Worm (Caenorhabditis elegans) whole organism, early embryonic: ENCODE measurements around the gene srab-14.

Experiments used
- B0310.2 ChIP-seq: sonication (generic microtip); optimal IDR thresholded peaks from 2 replicates; lab custom pipeline; 2016; ENCODE audit warnings: mild to moderate bottlenecking, missing genetic modification characterization, missing compliant biosample characterization
- F13C5.2 ChIP-seq: sonication (generic microtip); optimal IDR thresholded peaks from 2 replicates; lab custom pipeline; 2017; ENCODE audit warnings: mild to moderate bottlenecking, missing genetic modification characterization, inconsistent platforms, missing compliant biosample characterization
- aly-1 ChIP-seq: sonication (generic microtip); optimal IDR thresholded peaks from 2 replicates; lab custom pipeline; 2016; ENCODE audit warnings: missing genetic modification characterization, missing compliant biosample characterization
- ama-1 ChIP-seq: fragments of 150-350 bp; optimal IDR thresholded peaks from 2 replicates; lab custom pipeline; 2014
- ceh-13 ChIP-seq: fragments of 200-800 bp; sonication (Bioruptor generic); optimal IDR thresholded peaks from 2 replicates; lab custom pipeline; 2018; ENCODE audit warnings: mild to moderate bottlenecking, missing genetic modification characterization, missing compliant biosample characterization
- ceh-36 ChIP-seq: sonication (generic microtip); optimal IDR thresholded peaks from 2 replicates; lab custom pipeline; 2016; ENCODE audit warnings: missing genetic modification characterization, inconsistent platforms, missing compliant biosample characterization
- ets-7 ChIP-seq: sonication (generic microtip); optimal IDR thresholded peaks from 2 replicates; lab custom pipeline; 2016; ENCODE audit warnings: missing genotype, missing genetic modification characterization, missing compliant biosample characterization
- flt-1 ChIP-seq: fragments of 200-800 bp; sonication (Bioruptor generic); IDR thresholded peaks from 2 replicates; pipeline ENCODE4 v1.3.6; 2022; ENCODE audit warnings: missing genetic modification characterization, missing compliant biosample characterization
- hmbx-1 ChIP-seq: sonication (generic microtip); optimal IDR thresholded peaks from 2 replicates; lab custom pipeline; 2016; ENCODE audit warnings: mild to moderate bottlenecking, missing genetic modification characterization, missing compliant biosample characterization
- hmg-4 ChIP-seq: fragments of 200-800 bp; sonication (Bioruptor generic); optimal IDR thresholded peaks from 2 replicates; lab custom pipeline; 2018; ENCODE audit warnings: mild to moderate bottlenecking, missing genetic modification characterization, missing compliant biosample characterization
- hnd-1 ChIP-seq: sonication (generic microtip); optimal IDR thresholded peaks from 2 replicates; lab custom pipeline; 2016; ENCODE audit warnings: missing genetic modification characterization, missing compliant biosample characterization
- pes-1 ChIP-seq: fragments of 200-800 bp; sonication (Bioruptor generic); IDR thresholded peaks from 2 replicates; pipeline ENCODE4 v1.3.6; 2022; ENCODE audit warnings: missing genetic modification reagents, missing genetic modification characterization, missing compliant biosample characterization
- scrt-1 ChIP-seq: fragments of 200-800 bp; sonication (Bioruptor generic); IDR thresholded peaks from 2 replicates; pipeline ENCODE4 v1.3.6; 2022; ENCODE audit warnings: missing genetic modification characterization, missing compliant biosample characterization
- sea-1 ChIP-seq: fragments of 200-800 bp; sonication (Bioruptor generic); conservative IDR thresholded peaks from 2 replicates; pipeline ENCODE4 v1.3.6; 2022; ENCODE audit warnings: missing genetic modification characterization, missing compliant biosample characterization
- tbx-11 ChIP-seq: fragments of 200-800 bp; sonication (Bioruptor generic); IDR thresholded peaks from 2 replicates; pipeline ENCODE4 v1.3.6; 2022; ENCODE audit warnings: missing genetic modification characterization, missing compliant biosample characterization
- tbx-37 ChIP-seq: fragments of 200-800 bp; sonication (Bioruptor generic); conservative IDR thresholded peaks from 2 replicates; pipeline ENCODE4 v1.3.6; 2022; ENCODE audit warnings: missing genetic modification reagents, missing genetic modification characterization, missing compliant biosample characterization
- tra-4 ChIP-seq: sonication (generic microtip); optimal IDR thresholded peaks from 2 replicates; lab custom pipeline; 2017; ENCODE audit warnings: missing genetic modification characterization, missing compliant biosample characterization

srab-14 gene

DNA sequence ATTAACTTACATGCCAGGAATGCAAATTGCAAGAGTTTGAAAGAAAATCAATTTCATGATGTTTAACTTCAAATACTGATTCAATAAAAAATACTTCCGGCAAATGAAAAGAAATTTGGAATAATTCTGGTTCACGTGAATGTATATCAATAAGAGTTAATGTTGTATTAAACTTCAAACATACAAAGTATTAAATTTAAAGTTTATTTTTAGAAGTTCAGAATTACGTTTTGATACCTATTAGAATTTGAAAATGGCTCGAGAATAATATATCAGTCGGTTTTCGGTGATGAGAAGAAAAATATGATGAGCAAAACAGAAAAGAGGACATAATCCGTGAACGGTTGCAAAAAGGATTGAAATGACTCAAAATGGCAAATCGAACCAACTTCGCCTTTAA, 9.7 kb downstream of the srab-14 start, which contains the start of gene D1022.9:
D1022.9 (minus strand) TSS at position 101 of the 400 bp plus-strand sequence.
- no peak for TF ChIP-seq tbx-37 (GFP tag; lab: Robert Waterston, UW)
- no peak for TF ChIP-seq B0310.2 (tag; lab: Kevin White, UChicago)
- no peak for TF ChIP-seq ets-7 (tag; lab: Kevin White, UChicago)
- TF ChIP-seq ceh-36 (tag; lab: Kevin White, UChicago) = no peak
- TF ChIP-seq ama-1 (lab: Kevin White, UChicago) = no peak
- no peak for TF ChIP-seq tbx-11 (GFP tag; lab: Robert Waterston, UW)
- no peak for TF ChIP-seq F13C5.2 (tag; lab: Kevin White, UChicago)
- TF ChIP-seq aly-1 (tag; lab: Kevin White, UChicago) = no peak
- no peak for TF ChIP-seq flt-1 (GFP tag; lab: Robert Waterston, UW)
- no peak for TF ChIP-seq scrt-1 (GFP tag; lab: Robert Waterston, UW)
- no peak for TF ChIP-seq hmbx-1 (tag; lab: Kevin White, UChicago)
- TF ChIP-seq hmg-4 = no peak
- TF ChIP-seq sea-1 = no peak
- no peak for TF ChIP-seq tra-4 (tag; lab: Kevin White, UChicago)

DNA sequence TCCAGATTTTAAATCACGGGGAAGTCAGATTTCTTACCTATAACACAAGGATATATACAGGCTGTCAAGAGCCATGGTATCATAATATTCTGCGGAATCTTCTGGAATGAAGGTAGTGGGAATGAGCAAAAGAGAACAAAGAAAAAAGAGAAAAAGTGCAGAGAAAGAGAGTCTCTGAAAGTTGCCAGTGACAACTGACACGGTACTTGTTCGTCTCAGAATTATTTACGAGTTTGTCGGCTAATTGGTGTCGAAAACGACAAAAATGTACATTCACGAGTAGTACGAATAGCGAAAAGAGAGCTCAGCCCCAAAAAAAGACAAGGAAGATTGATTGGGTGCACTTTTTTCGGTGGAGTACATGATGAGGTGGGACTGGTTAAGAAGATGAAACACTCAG, 16.3 kb downstream of the srab-14 start, which contains the start of gene cah-2:
cah-2 (minus strand) TSS at position 101 of the 400 bp plus-strand sequence.
- no peak for TF ChIP-seq pes-1 (GFP tag; lab: Robert Waterston, UW)
- TF ChIP-seq F13C5.2 (tag; lab: Kevin White, UChicago) = no peak
- TF ChIP-seq tbx-11 (GFP tag; lab: Robert Waterston, UW) = no peak
- TF ChIP-seq aly-1 (tag; lab: Kevin White, UChicago) = no peak
- no peak for TF ChIP-seq tra-4 (tag; lab: Kevin White, UChicago)
- TF ChIP-seq tbx-37 (GFP tag; lab: Robert Waterston, UW) = no peak
- no peak for TF ChIP-seq ets-7 (tag; lab: Kevin White, UChicago)
- TF ChIP-seq scrt-1 (GFP tag; lab: Robert Waterston, UW) = no peak
- TF ChIP-seq ceh-36 (tag; lab: Kevin White, UChicago) = no peak
- no peak for TF ChIP-seq ceh-13 (GFP tag; lab: Kevin White, UChicago)
- no peak for TF ChIP-seq hmg-4
- no peak for TF ChIP-seq hnd-1 (tag; lab: Kevin White, UChicago)
- TF ChIP-seq flt-1 (GFP tag; lab: Robert Waterston, UW) = no peak

DNA sequence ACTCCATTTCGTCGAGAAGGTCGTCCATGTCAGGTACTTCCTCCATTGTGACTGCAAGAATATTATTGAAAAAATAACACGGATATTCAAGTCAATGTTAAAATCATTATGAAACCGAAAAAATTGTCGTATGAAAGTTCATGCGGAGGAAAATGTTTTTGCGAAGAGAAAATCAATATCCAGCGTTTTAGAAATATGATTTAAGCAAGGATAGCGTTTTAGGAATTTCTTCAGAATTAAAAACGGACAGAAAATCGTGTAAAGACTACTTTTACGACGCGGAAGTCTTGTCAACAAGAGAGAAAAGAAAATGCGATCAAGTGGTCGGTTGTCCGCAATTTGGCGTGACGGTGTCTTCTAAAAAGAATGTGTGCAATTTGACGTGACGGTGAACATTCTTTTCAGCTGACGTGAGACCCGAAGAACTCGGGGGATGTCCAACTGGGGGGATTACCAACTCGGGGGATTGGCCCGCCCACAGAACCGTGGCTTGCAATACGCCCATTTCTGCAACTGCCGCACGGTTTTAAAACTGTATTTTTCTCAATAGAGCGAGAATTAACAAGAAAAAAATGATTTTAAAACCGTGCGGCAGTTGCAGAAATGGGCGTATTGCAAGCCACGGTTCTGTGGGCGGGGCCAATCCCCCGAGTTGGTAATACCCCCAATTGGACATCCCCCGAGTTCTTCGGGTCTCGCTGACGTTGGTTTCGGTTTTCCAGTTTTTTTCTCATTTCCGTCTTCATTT, 20.6 kb downstream of the srab-14 start, which contains the start of the genes aka-1 and ubc-6:
aka-1 (minus strand) TSS at position 51 of the 748 bp plus-strand sequence.
ubc-6 (plus strand) TSS at position 701 of the 748 bp plus-strand sequence.
- TF ChIP-seq ets-7 (tag; lab: Kevin White, UChicago) (peak; percentile 34), scrt-1 (GFP tag; lab: Robert Waterston, UW) (peak; percentile 29; the same call in 1 of the 2 replicates), hmg-4 (no peak), sea-1 (peak; percentile 81), ama-1 (lab: Kevin White, UChicago) (no peak), ceh-13 (GFP tag; lab: Kevin White, UChicago) (no peak), F13C5.2 (tag; lab: Kevin White, UChicago) (peak; percentile 25), tbx-37 (GFP tag; lab: Robert Waterston, UW) (peak; percentile 44; the same call in 1 of the 2 replicates), ceh-36 (tag; lab: Kevin White, UChicago) (peak; percentile 17), pes-1 (GFP tag; lab: Robert Waterston, UW) (peak; percentile 62; the same call in 1 of the 2 replicates), B0310.2 (tag; lab: Kevin White, UChicago) (no peak)

DNA sequence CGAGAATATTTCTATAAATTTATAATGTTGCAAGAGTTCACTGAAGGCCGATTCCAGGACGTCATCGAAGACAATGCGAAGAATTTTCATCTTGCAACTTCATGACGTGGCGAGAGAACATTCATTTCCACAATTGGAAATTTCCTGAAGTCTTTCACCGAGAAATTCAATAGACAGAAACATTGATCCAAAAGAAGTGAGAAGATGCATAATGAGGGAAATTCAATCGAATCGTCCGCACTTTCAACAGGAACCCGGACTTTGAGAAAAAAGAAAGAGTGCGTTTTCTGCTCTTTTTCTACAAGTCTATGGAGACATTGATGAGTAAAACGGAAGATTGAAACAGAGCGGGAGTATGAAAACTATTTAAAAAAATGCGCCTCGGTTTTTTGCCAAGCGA, 30.0 kb downstream of the srab-14 start:
- no peak for TF ChIP-seq tra-4 (tag; lab: Kevin White, UChicago)
- TF ChIP-seq sea-1 = no peak
- no peak for TF ChIP-seq hnd-1 (tag; lab: Kevin White, UChicago)
- no peak for TF ChIP-seq flt-1 (GFP tag; lab: Robert Waterston, UW)
- no peak for TF ChIP-seq hmbx-1 (tag; lab: Kevin White, UChicago)
- no peak for TF ChIP-seq tbx-37 (GFP tag; lab: Robert Waterston, UW)
- no peak for TF ChIP-seq aly-1 (tag; lab: Kevin White, UChicago)
- no peak for TF ChIP-seq ceh-13 (GFP tag; lab: Kevin White, UChicago)
- TF ChIP-seq scrt-1 (GFP tag; lab: Robert Waterston, UW) = no peak
- no peak for TF ChIP-seq hmg-4
- no peak for TF ChIP-seq ets-7 (tag; lab: Kevin White, UChicago)
- TF ChIP-seq tbx-11 (GFP tag; lab: Robert Waterston, UW) = no peak
- no peak for TF ChIP-seq ceh-36 (tag; lab: Kevin White, UChicago)
- TF ChIP-seq ama-1 (lab: Kevin White, UChicago) = no peak
- TF ChIP-seq F13C5.2 (tag; lab: Kevin White, UChicago) = no peak

ce11 chrII:7465519-7465918, 33.8 kb downstream of the srab-14 start, which contains the start of gene sro-1:
Gene sro-1, minus strand, starts transcription at chrII:7465619.
- TF ChIP-seq B0310.2 (tag; lab: Kevin White, UChicago) = no peak
- no peak for TF ChIP-seq tra-4 (tag; lab: Kevin White, UChicago)
- no peak for TF ChIP-seq sea-1
- TF ChIP-seq pes-1 (GFP tag; lab: Robert Waterston, UW) = no peak
- no peak for TF ChIP-seq ceh-36 (tag; lab: Kevin White, UChicago)
- no peak for TF ChIP-seq flt-1 (GFP tag; lab: Robert Waterston, UW)
- no peak for TF ChIP-seq scrt-1 (GFP tag; lab: Robert Waterston, UW)
- TF ChIP-seq tbx-37 (GFP tag; lab: Robert Waterston, UW) = no peak
- TF ChIP-seq hnd-1 (tag; lab: Kevin White, UChicago) = no peak
- no peak for TF ChIP-seq tbx-11 (GFP tag; lab: Robert Waterston, UW)
- no peak for TF ChIP-seq ets-7 (tag; lab: Kevin White, UChicago)
- no peak for TF ChIP-seq ama-1 (lab: Kevin White, UChicago)
- TF ChIP-seq F13C5.2 (tag; lab: Kevin White, UChicago) = no peak
- no peak for TF ChIP-seq hmg-4
- no peak for TF ChIP-seq aly-1 (tag; lab: Kevin White, UChicago)
- no peak for TF ChIP-seq ceh-13 (GFP tag; lab: Kevin White, UChicago)
- TF ChIP-seq hmbx-1 (tag; lab: Kevin White, UChicago) = no peak

DNA sequence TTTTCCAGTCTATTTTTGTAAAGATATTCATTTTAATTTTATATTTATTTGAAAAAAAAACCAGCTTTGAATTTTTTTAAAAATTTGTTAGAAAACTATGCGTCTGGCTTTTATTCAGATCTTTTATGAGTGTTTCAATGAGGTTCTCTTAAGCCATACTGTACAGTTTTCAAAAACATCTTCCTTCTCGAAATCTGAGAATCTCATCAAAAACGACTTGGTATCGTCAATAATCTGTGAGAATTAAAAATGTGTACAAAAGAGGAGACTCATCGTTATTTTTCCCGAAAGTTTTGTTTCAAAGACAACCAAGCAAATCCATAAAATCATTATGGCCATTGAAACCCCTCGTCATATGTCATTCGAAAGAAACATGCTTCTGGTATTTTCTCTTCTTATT, 40.1 kb downstream of the srab-14 start, which contains the start of gene D1022.2:
D1022.2 (plus strand) TSS at position 301 of the 400 bp plus-strand sequence.
- TF ChIP-seq hnd-1 (tag; lab: Kevin White, UChicago) = no peak
- TF ChIP-seq ceh-13 (GFP tag; lab: Kevin White, UChicago) = no peak
- no peak for TF ChIP-seq flt-1 (GFP tag; lab: Robert Waterston, UW)
- TF ChIP-seq aly-1 (tag; lab: Kevin White, UChicago) = no peak
- TF ChIP-seq B0310.2 (tag; lab: Kevin White, UChicago) = no peak
- TF ChIP-seq pes-1 (GFP tag; lab: Robert Waterston, UW) = no peak
- TF ChIP-seq tbx-11 (GFP tag; lab: Robert Waterston, UW) = no peak
- TF ChIP-seq hmg-4 = no peak
